Fruit fly (Drosophila melanogaster): ENCODE data around the gene Obp19c.
A peak's percentile ranks its signal among the peaks of the same experiment; 100 is the strongest.

DNA sequence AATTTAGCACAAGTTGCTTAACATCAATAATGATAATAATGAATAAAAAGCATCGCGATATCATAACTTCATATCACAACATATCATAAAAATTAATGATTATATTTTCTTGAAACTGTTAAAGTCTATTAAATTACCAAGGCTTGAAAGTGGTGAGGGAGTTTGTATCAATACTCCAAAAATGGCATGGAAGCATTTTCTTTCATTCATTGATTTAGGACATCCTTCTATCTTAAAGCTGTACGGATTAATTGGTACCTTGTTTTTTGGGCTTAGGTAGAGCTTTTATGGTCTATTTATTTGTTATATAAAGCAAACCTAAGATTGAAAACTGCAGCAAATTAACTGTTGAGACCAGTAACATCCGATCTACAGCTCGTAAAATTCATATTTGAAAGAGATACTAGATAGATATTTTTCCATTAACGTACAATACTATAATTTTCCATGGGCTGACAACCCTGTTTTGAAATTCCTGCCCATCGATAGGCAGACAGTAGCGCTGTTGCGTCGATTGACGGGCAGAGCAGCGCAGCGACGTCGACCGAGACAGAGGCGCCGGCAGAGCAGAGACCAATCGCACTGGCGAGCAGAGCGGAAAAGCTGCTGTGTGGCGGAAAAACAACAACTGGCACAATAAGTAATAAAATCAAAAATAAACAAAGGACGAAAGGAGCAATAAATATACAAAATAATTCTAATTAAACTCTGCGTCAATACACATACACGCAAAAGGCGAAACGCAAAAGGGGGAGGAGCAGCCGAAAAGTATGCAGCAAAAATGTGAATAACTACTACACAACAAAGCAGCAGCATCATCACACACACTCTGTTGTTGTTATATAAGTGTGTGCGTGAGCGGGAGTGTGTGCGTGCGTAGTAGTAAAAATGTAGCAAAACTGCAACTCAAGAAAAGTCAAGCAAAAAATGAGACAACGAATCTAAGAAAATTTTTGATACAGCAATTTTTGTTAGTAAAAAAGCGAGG is 14.9 kb upstream of the Obp19c start, which contains the start of gene CG1695:
- TF ChIP-seq CG32006 (GFP tag; optimal IDR thresholded peaks at IDR 0.05), result peak; percentile 43
- no peak for TF ChIP-seq Ets96B (tag; optimal IDR thresholded peaks at IDR 0.05)
- TF ChIP-seq ss (GFP tag; optimal IDR thresholded peaks at IDR 0.05), result no peak
- no peak for TF ChIP-seq CG8119 (GFP tag; IDR thresholded peaks at IDR 0.05)
- TF ChIP-seq pdm3 (GFP tag; optimal IDR thresholded peaks at IDR 0.05), result peak; percentile 21
- TF ChIP-seq Met (GFP tag; optimal IDR thresholded peaks at IDR 0.05), result peak; percentile 23
- TF ChIP-seq CG8319 (GFP tag; optimal IDR thresholded peaks at IDR 0.05), result no peak
- peak; percentile 18 for TF ChIP-seq esn (GFP tag; optimal IDR thresholded peaks at IDR 0.05)
- TF ChIP-seq spab (GFP tag; optimal IDR thresholded peaks at IDR 0.05), result no peak
